Fruit fly (Drosophila melanogaster): ENCODE data around the gene Acn.

Acn gene

dm6 chr2L:19023972-19024743 lies 21.0 kb upstream of the Acn start:
- TF ChIP-seq ss (GFP tag; optimal IDR thresholded peaks at IDR 0.05) (peak; percentile 27 to 71), esn (GFP tag; optimal IDR thresholded peaks at IDR 0.05) (peak; percentile 62), vri (GFP tag; optimal IDR thresholded peaks at IDR 0.05) (peak; percentile 4), svp (GFP tag) (peak; percentile 66), CG3919 (GFP tag; optimal IDR thresholded peaks at IDR 0.05) (peak; percentile 54), Ets21C (GFP tag; optimal IDR thresholded peaks at IDR 0.05) (peak; percentile 33), Sox102F (GFP tag; optimal IDR thresholded peaks at IDR 0.05) (peak; percentile 22), CG6854 (GFP tag; optimal IDR thresholded peaks at IDR 0.05) (no peak), CG6276 (GFP tag; optimal IDR thresholded peaks at IDR 0.05) (peak; percentile 32), CG32006 (GFP tag; optimal IDR thresholded peaks at IDR 0.05) (peak; percentile 70), CG8119 (GFP tag; IDR thresholded peaks at IDR 0.05) (peak; percentile 57; the same call in 2 of the 3 replicates), achi (GFP tag; optimal IDR thresholded peaks at IDR 0.05) (peak; percentile 57), Eip75B (GFP tag; optimal IDR thresholded peaks at IDR 0.05) (peak; percentile 53), CG11762 (GFP tag; optimal IDR thresholded peaks at IDR 0.05; ENCODE audit: insufficient read depth) (peak; percentile 8), CG31627 (GFP tag; optimal IDR thresholded peaks at IDR 0.05) (peak; percentile 42), dac (GFP tag; optimal IDR thresholded peaks at IDR 0.05) (no peak), CG11902 (GFP tag; optimal IDR thresholded peaks at IDR 0.05) (peak; percentile 29), lz (GFP tag; optimal IDR thresholded peaks at IDR 0.05) (peak; percentile 52), CG6808 (GFP tag; optimal IDR thresholded peaks at IDR 0.05) (peak; percentile 75), net (GFP tag; optimal IDR thresholded peaks at IDR 0.05) (peak; percentile 33), CG8632 (GFP tag; optimal IDR thresholded peaks at IDR 0.05) (peak; percentile 62), CG6163 (GFP tag; IDR thresholded peaks at IDR 0.05) (no peak), OdsH (GFP tag; optimal IDR thresholded peaks at IDR 0.05) (peak; percentile 61), Sox14 (GFP tag; optimal IDR thresholded peaks at IDR 0.05) (peak; percentile 39), acj6 (GFP tag; optimal IDR thresholded peaks at IDR 0.05) (peak; percentile 56), CG10631 (GFP tag; optimal IDR thresholded peaks at IDR 0.05) (peak; percentile 47), CG7368 (GFP tag; optimal IDR thresholded peaks at IDR 0.05) (no peak), CG11294 (GFP tag; IDR thresholded peaks at IDR 0.05) (no peak; the same call in 1 of the 2 replicates), topi (GFP tag; optimal IDR thresholded peaks at IDR 0.05) (peak; percentile 51), salr (GFP tag; optimal IDR thresholded peaks at IDR 0.05) (peak; percentile 31 to 39), CG15336 (GFP tag; IDR thresholded peaks at IDR 0.05) (no peak), Smox (GFP tag; optimal IDR thresholded peaks at IDR 0.05) (peak; percentile 57), Eip93F (GFP tag; optimal IDR thresholded peaks at IDR 0.05) (no peak), Ets96B (tag; optimal IDR thresholded peaks at IDR 0.05) (peak; percentile 77), CG9139 (GFP tag; optimal IDR thresholded peaks at IDR 0.05) (peak; percentile 55), CG4318 (GFP tag; optimal IDR thresholded peaks at IDR 0.05) (peak; percentile 28), Met (GFP tag; optimal IDR thresholded peaks at IDR 0.05) (peak; percentile 55), CG16779 (tag; optimal IDR thresholded peaks at IDR 0.05) (peak; percentile 10), spab (GFP tag; optimal IDR thresholded peaks at IDR 0.05) (peak; percentile 71), CG8319 (GFP tag; optimal IDR thresholded peaks at IDR 0.05) (peak; percentile 37), Hr4 (GFP tag; optimal IDR thresholded peaks at IDR 0.05) (peak; percentile 48), fd85E (GFP tag; optimal IDR thresholded peaks at IDR 0.05) (no peak), dsx (GFP tag; optimal IDR thresholded peaks at IDR 0.05; ENCODE audit: poor library complexity, severe bottlenecking) (peak; percentile 69), CG34406 (GFP tag; optimal IDR thresholded peaks at IDR 0.05) (peak; percentile 48), fkh (GFP tag; optimal IDR thresholded peaks at IDR 0.05) (no peak), Blimp-1 (GFP tag; optimal IDR thresholded peaks at IDR 0.05) (peak; percentile 30), Hr38 (GFP tag; optimal IDR thresholded peaks at IDR 0.05) (no peak), Sox15 (GFP tag; optimal IDR thresholded peaks at IDR 0.05) (peak; percentile 42), Gug (GFP tag; IDR thresholded peaks at IDR 0.05) (no peak), CG1621 (tag; optimal IDR thresholded peaks at IDR 0.05) (peak; percentile 61)
